Worm (Caenorhabditis elegans) whole organism, L4 larva: ENCODE data around the gene nucl-1.

Experiments
- aha-1 ChIP-seq: fragments of 150-350 bp; peaks from one replicate; lab custom pipeline; 2014; ENCODE audit warnings: missing biosample characterization, missing genetic modification characterization
- ceh-28 ChIP-seq: fragments of 150-350 bp; optimal IDR thresholded peaks from 2 replicates; lab custom pipeline; 2014; ENCODE audit warnings: missing biosample characterization, missing genetic modification reagents, missing genetic modification characterization
- hif-1 ChIP-seq, 2 experiments: sonication (generic microtip); optimal IDR thresholded peaks; 2 replicates each; lab custom pipeline; 2016 to 2017; ENCODE audit warnings: missing compliant biosample characterization in 2 of 2, missing genetic modification characterization in 2 of 2, missing genetic modification reagents in 2 of 2, missing genotype in 2 of 2, mild to moderate bottlenecking in 1 of 2
- nhr-111 ChIP-seq: fragments of 200-800 bp; sonication (Bioruptor generic); optimal IDR thresholded peaks from 2 replicates; lab custom pipeline; 2018; ENCODE audit warnings: mild to moderate bottlenecking, missing genetic modification characterization, missing compliant biosample characterization
- nhr-25 ChIP-seq: sonication (generic microtip); optimal IDR thresholded peaks from 2 replicates; lab custom pipeline; 2017; ENCODE audit warnings: missing genetic modification characterization, mild to moderate bottlenecking, missing compliant biosample characterization, antibody characterized with exemption, moderate library complexity, borderline replicate concordance; ENCODE audit not compliant: insufficient read depth
- nhr-42 ChIP-seq: fragments of 200-800 bp; sonication (Bioruptor generic); IDR thresholded peaks from 2 replicates; pipeline ENCODE4 v1.3.6; 2022; ENCODE audit warnings: missing genetic modification characterization, missing compliant biosample characterization
- pha-4 ChIP-seq, 2 experiments: fragments of 150-350 bp in 1 of 2; fragments of 200-800 bp in 1 of 2; sonication (Bioruptor generic) in 1 of 2; IDR thresholded peaks in 1 of 2; optimal IDR thresholded peaks in 1 of 2; 2 replicates each; pipeline versions ENCODE4 v1.3.6 to Lab custom; 2014 to 2022; ENCODE audit warnings: missing genetic modification characterization in 2 of 2, missing genetic modification reagents in 2 of 2, missing biosample characterization in 1 of 2, missing compliant biosample characterization in 1 of 2

DNA sequence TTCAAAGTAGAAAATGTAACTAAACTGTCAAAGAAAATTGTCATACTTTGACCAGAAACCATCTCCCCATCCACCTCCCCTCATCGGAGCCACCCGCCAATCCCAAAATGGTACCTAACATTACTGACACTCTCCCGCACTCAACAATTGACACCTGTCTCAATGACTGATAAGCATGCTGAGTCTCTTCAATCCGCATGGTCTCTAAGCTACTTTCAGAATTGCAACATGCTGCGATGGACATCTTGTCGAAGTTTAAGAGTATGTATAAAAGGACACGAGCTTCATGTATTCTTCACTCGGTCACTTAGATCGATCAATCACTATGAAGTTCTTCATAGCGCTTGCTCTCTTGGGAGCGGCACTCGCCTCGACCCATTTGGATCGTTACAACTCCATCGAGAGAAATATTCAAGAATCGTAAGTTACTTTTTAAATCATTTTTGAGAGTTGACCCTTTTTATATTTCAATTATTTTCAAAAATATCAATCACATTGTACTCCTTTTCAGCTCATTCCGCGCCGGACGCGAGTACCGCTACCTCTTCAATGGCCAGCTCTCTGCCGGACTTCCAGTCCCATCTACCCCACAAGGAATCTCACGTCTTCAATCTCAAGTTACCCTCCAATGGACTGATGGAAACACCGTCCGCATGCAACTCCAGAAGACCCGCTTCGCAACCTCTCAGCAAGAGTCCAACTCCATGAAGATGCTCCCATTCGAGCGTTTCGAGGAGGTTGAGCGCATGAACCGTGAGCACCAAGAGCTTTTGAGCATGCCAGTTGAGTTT, 28.3 kb downstream of the nucl-1 start, which contains the start of gene vit-6:
- TF ChIP-seq hif-1 (tag; optimal IDR thresholded peaks at IDR 0.05; lab: Kevin White, UChicago) (no peak), nhr-111 (GFP tag; lab: Kevin White, UChicago) (no peak), nhr-42 (no peak), nhr-25 (tag; lab: Kevin White, UChicago) (no peak), aha-1 (tag; lab: Kevin White, UChicago) (peak; percentile 21), ceh-28 (tag; lab: Kevin White, UChicago) (no peak), pha-4 (GFP tag; IDR thresholded peaks at IDR 0.05; lab: Robert Waterston, UW) (0 out of 2 replicates have a peak, but pooled peaks have one; percentile 41), pha-4 (tag; optimal IDR thresholded peaks at IDR 0.05; lab: Kevin White, UChicago) (no peak)
